Fruit fly (Drosophila melanogaster) whole organism, prepupa: ENCODE measurements around the gene CG10660.
A peak's percentile ranks its signal among the peaks of the same experiment; 100 is the strongest.

ENCODE experiments used
- Blimp-1 ChIP-seq: fragments of 200-800 bp; sonication (Bioruptor generic); optimal IDR thresholded peaks from 3 replicates; lab custom pipeline; 2017; ENCODE audit warnings: missing biosample characterization, missing genetic modification characterization, mild to moderate bottlenecking, moderate library complexity, missing genetic modification reagents
- CG10631 ChIP-seq: fragments of 200-800 bp; sonication (Bioruptor generic); optimal IDR thresholded peaks from 2 replicates; lab custom pipeline; 2016; ENCODE audit warnings: missing biosample characterization, missing genetic modification characterization
- CG10669 ChIP-seq: fragments of 200-800 bp; sonication (Bioruptor generic); optimal IDR thresholded peaks from 3 replicates; lab custom pipeline; 2018; ENCODE audit warnings: missing biosample characterization, mild to moderate bottlenecking, missing genetic modification characterization, moderate library complexity
- CG11294 ChIP-seq: fragments of 200-800 bp; sonication (Bioruptor generic); IDR thresholded peaks from 2 replicates; pipeline ENCODE4 v1.3.6; 2022; ENCODE audit warnings: missing biosample characterization, missing genetic modification characterization
- CG11762 ChIP-seq: fragments of 200-800 bp; sonication (Bioruptor generic); optimal IDR thresholded peaks from 3 replicates; lab custom pipeline; 2016; ENCODE audit warnings: missing biosample characterization, missing genetic modification characterization; ENCODE audit not compliant: insufficient read depth
- CG11902 ChIP-seq: fragments of 200-800 bp; sonication (Bioruptor generic); optimal IDR thresholded peaks from 3 replicates; lab custom pipeline; 2016; ENCODE audit warnings: missing biosample characterization, missing genetic modification characterization
- CG15336 ChIP-seq: fragments of 200-800 bp; sonication (Bioruptor generic); IDR thresholded peaks from 2 replicates; pipeline ENCODE4 v1.3.6; 2022; ENCODE audit warnings: missing biosample characterization, missing genetic modification characterization
- CG1621 ChIP-seq: fragments of 200-800 bp; sonication (Bioruptor generic); optimal IDR thresholded peaks from 3 replicates; lab custom pipeline; 2018; ENCODE audit warnings: missing biosample characterization, mild to moderate bottlenecking, missing genetic modification characterization
- CG16779 ChIP-seq: fragments of 200-800 bp; sonication (Bioruptor generic); optimal IDR thresholded peaks from 3 replicates; lab custom pipeline; 2017; ENCODE audit warnings: missing biosample characterization, mild to moderate bottlenecking, missing genetic modification characterization
- CG3032 ChIP-seq: fragments of 200-800 bp; optimal IDR thresholded peaks from 2 replicates; lab custom pipeline; 2019; ENCODE audit warnings: missing biosample characterization, mild to moderate bottlenecking, missing genetic modification characterization, moderate library complexity
- CG32006 ChIP-seq: fragments of 200-800 bp; sonication (Bioruptor generic); optimal IDR thresholded peaks from 3 replicates; lab custom pipeline; 2017; ENCODE audit warnings: missing biosample characterization, mild to moderate bottlenecking, missing genetic modification characterization
- CG34406 ChIP-seq: fragments of 200-800 bp; sonication (Bioruptor generic); optimal IDR thresholded peaks from 3 replicates; lab custom pipeline; 2016; ENCODE audit warnings: missing biosample characterization, missing genetic modification characterization
- CG3919 ChIP-seq: fragments of 200-800 bp; sonication (Bioruptor generic); optimal IDR thresholded peaks from 3 replicates; lab custom pipeline; 2016; ENCODE audit warnings: missing biosample characterization, missing genetic modification characterization
- CG4318 ChIP-seq: fragments of 200-800 bp; sonication (Bioruptor generic); optimal IDR thresholded peaks from 3 replicates; lab custom pipeline; 2017; ENCODE audit warnings: missing biosample characterization, mild to moderate bottlenecking, missing genetic modification characterization
- CG6276 ChIP-seq: fragments of 200-800 bp; sonication (Bioruptor generic); optimal IDR thresholded peaks from 2 replicates; lab custom pipeline; 2017; ENCODE audit warnings: missing biosample characterization, mild to moderate bottlenecking, missing genetic modification characterization
- CG6808 ChIP-seq: fragments of 200-800 bp; sonication (Bioruptor generic); optimal IDR thresholded peaks from 3 replicates; lab custom pipeline; 2017; ENCODE audit warnings: missing biosample characterization, missing genetic modification characterization, mild to moderate bottlenecking, moderate library complexity, missing genetic modification reagents
- CG6854 ChIP-seq: fragments of 200-800 bp; sonication (Bioruptor generic); optimal IDR thresholded peaks from 2 replicates; lab custom pipeline; 2017; ENCODE audit warnings: missing biosample characterization, mild to moderate bottlenecking, missing genetic modification characterization
- CG7368 ChIP-seq: fragments of 200-800 bp; sonication (Bioruptor generic); optimal IDR thresholded peaks from 3 replicates; lab custom pipeline; 2016; ENCODE audit warnings: missing biosample characterization, missing genetic modification characterization
- Eip75B ChIP-seq: fragments of 200-800 bp; sonication (Bioruptor generic); optimal IDR thresholded peaks from 3 replicates; lab custom pipeline; 2016; ENCODE audit warnings: missing biosample characterization, missing genetic modification characterization
- Eip78C ChIP-seq: fragments of 200-800 bp; sonication (Bioruptor generic); peaks from one replicate; lab custom pipeline; 2016; ENCODE audit warnings: missing biosample characterization, missing genetic modification characterization
- Eip93F ChIP-seq: fragments of 200-800 bp; sonication (Bioruptor generic); optimal IDR thresholded peaks from 2 replicates; lab custom pipeline; 2016; ENCODE audit warnings: missing biosample characterization, mild to moderate bottlenecking, missing genetic modification characterization
- Ets21C ChIP-seq: fragments of 200-800 bp; sonication (Bioruptor generic); optimal IDR thresholded peaks from 3 replicates; lab custom pipeline; 2016; ENCODE audit warnings: missing biosample characterization, missing genetic modification characterization
- Ets96B ChIP-seq: fragments of 200-800 bp; optimal IDR thresholded peaks from 2 replicates; lab custom pipeline; 2019; ENCODE audit warnings: missing biosample characterization, mild to moderate bottlenecking, missing genetic modification characterization, moderate library complexity
- Hr38 ChIP-seq: sonication (Bioruptor generic); optimal IDR thresholded peaks from 2 replicates; lab custom pipeline; 2016; ENCODE audit warnings: missing biosample characterization, missing genetic modification characterization
- Hr4 ChIP-seq: fragments of 200-800 bp; sonication (Bioruptor generic); optimal IDR thresholded peaks from 3 replicates; lab custom pipeline; 2016; ENCODE audit warnings: missing biosample characterization, missing genetic modification characterization
- Lpt ChIP-seq: fragments of 200-800 bp; sonication (Bioruptor generic); optimal IDR thresholded peaks from 3 replicates; lab custom pipeline; 2016; ENCODE audit warnings: missing biosample characterization, missing genetic modification characterization
- Met ChIP-seq: fragments of 200-800 bp; sonication (Bioruptor generic); optimal IDR thresholded peaks from 3 replicates; lab custom pipeline; 2016; ENCODE audit warnings: missing biosample characterization, missing genetic modification characterization
- Sox102F ChIP-seq: fragments of 200-800 bp; sonication (Bioruptor generic); optimal IDR thresholded peaks from 2 replicates; lab custom pipeline; 2016; ENCODE audit warnings: missing biosample characterization, mild to moderate bottlenecking, missing genetic modification characterization
- Sox14 ChIP-seq: fragments of 200-800 bp; sonication (Bioruptor generic); optimal IDR thresholded peaks from 3 replicates; lab custom pipeline; 2016; ENCODE audit warnings: missing biosample characterization, missing genetic modification characterization
- Sox15 ChIP-seq: fragments of 200-800 bp; sonication (Bioruptor generic); optimal IDR thresholded peaks from 3 replicates; lab custom pipeline; 2016; ENCODE audit warnings: missing biosample characterization, missing genetic modification characterization
- achi ChIP-seq: fragments of 200-800 bp; sonication (Bioruptor generic); optimal IDR thresholded peaks from 3 replicates; lab custom pipeline; 2016; ENCODE audit warnings: missing biosample characterization, missing genetic modification characterization
- acj6 ChIP-seq: fragments of 200-800 bp; sonication (Bioruptor generic); optimal IDR thresholded peaks from 3 replicates; lab custom pipeline; 2016; ENCODE audit warnings: missing biosample characterization, missing genetic modification characterization
- cyc ChIP-seq: fragments of 200-800 bp; sonication (Bioruptor generic); optimal IDR thresholded peaks from 3 replicates; lab custom pipeline; 2016; ENCODE audit warnings: missing biosample characterization, missing genetic modification characterization
- dsx ChIP-seq: fragments of 200-800 bp; optimal IDR thresholded peaks from 3 replicates; lab custom pipeline; 2019; ENCODE audit warnings: missing biosample characterization, mild to moderate bottlenecking, missing genetic modification characterization, moderate library complexity; ENCODE audit not compliant: poor library complexity, severe bottlenecking
- eg ChIP-seq: fragments of 200-800 bp; sonication (Bioruptor generic); IDR thresholded peaks from 3 replicates; pipeline ENCODE4 v1.3.6; 2022; ENCODE audit warnings: missing biosample characterization, missing genetic modification characterization
- esn ChIP-seq: fragments of 200-800 bp; sonication (Bioruptor generic); optimal IDR thresholded peaks from 2 replicates; lab custom pipeline; 2016; ENCODE audit warnings: missing biosample characterization, mild to moderate bottlenecking, missing genetic modification characterization, moderate library complexity
- fd59A ChIP-seq: fragments of 200-800 bp; sonication (Bioruptor generic); optimal IDR thresholded peaks from 2 replicates; lab custom pipeline; 2017; ENCODE audit warnings: missing biosample characterization, mild to moderate bottlenecking, missing genetic modification characterization, missing genetic modification reagents
- fd85E ChIP-seq: fragments of 200-800 bp; sonication (Bioruptor generic); optimal IDR thresholded peaks from 3 replicates; lab custom pipeline; 2016; ENCODE audit warnings: missing biosample characterization, missing genetic modification characterization
- fkh ChIP-seq: fragments of 200-800 bp; sonication (Bioruptor generic); optimal IDR thresholded peaks from 3 replicates; lab custom pipeline; 2017; ENCODE audit warnings: missing biosample characterization, mild to moderate bottlenecking, missing genetic modification characterization, moderate library complexity
- lz ChIP-seq: fragments of 200-800 bp; sonication (Bioruptor generic); optimal IDR thresholded peaks from 3 replicates; lab custom pipeline; 2016; ENCODE audit warnings: missing biosample characterization, missing genetic modification characterization
- salr ChIP-seq, 2 experiments: fragments of 200-800 bp; sonication (Bioruptor generic); optimal IDR thresholded peaks; 3 replicates each; lab custom pipeline; 2016 to 2018; ENCODE audit warnings: missing biosample characterization in 2 of 2, missing genetic modification characterization in 2 of 2, mild to moderate bottlenecking in 1 of 2
- spab ChIP-seq: fragments of 200-800 bp; sonication (Bioruptor generic); optimal IDR thresholded peaks from 2 replicates; lab custom pipeline; 2017; ENCODE audit warnings: missing biosample characterization, mild to moderate bottlenecking, missing genetic modification characterization, missing genetic modification reagents
- ss ChIP-seq, 2 experiments: fragments of 200-800 bp; sonication (Bioruptor generic); optimal IDR thresholded peaks; 2 replicates in 1 of 2; 3 replicates in 1 of 2; lab custom pipeline; 2017 to 2018; ENCODE audit warnings: mild to moderate bottlenecking in 2 of 2, missing biosample characterization in 2 of 2, missing genetic modification characterization in 2 of 2, moderate library complexity in 1 of 2
- svp ChIP-seq: fragments of 200-800 bp; sonication (Bioruptor generic); peaks from one replicate; lab custom pipeline; 2016; ENCODE audit warnings: missing biosample characterization, missing genetic modification characterization
- topi ChIP-seq: fragments of 200-800 bp; sonication (Bioruptor generic); optimal IDR thresholded peaks from 3 replicates; lab custom pipeline; 2016; ENCODE audit warnings: missing biosample characterization, missing genetic modification characterization
- vri ChIP-seq: fragments of 200-800 bp; sonication (Bioruptor generic); optimal IDR thresholded peaks from 3 replicates; lab custom pipeline; 2016; ENCODE audit warnings: missing biosample characterization, mild to moderate bottlenecking, missing genetic modification characterization

CG10660 gene

DNA sequence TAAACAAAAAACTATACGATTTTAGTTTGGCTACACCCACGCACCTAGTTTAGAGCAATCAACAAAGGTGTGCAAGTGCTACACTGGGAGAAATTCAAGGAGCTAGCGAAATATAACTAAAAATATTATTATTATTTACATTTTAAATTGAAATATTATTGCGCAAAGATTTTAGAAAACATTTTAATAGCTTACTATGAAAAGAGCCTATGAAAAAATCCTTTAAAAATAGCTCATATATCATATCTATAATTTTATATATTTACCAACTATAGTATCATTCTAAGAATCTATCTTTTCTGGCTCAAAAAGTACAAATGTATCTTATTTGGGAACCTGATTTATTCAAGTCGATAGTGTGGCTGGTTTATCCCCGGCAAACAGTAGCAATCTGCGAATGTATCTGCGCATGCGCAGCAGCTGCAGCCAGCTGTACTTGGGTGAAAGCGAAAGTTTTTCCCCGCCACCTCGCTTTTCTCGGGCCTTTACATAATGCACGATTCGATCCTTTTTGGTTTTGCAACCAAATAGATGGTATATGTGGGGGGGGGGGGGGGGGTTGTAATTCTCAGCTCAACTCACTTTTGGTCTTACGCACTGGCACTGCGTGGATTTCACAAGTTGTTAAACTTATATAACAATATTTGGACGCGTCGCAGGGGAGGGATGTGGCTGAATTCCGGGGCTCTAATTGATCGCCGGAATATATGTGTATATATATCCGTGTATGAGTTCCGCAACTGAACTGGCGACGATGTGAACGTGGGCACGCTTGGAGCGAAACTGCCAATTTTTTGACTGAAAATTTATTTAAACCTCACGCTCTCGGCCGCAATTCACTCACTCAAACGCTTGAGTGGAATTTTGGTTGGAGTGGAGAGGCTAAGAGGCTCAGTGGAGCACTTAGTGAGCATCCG is 6.2 kb upstream of the CG10660 start, which contains the start of gene CG10657 (continued):
- TF ChIP-seq Sox102F (GFP tag; lab: Kevin White, UChicago) (no peak), CG15336 (GFP tag; lab: Robert Waterston, UW) (peak; percentile 58; the same call in 1 of the 2 replicates), CG11902 (GFP tag; lab: Kevin White, UChicago) (no peak), CG11294 (GFP tag; lab: Robert Waterston, UW) (no peak), fkh (GFP tag; lab: Kevin White, UChicago) (no peak), CG6854 (GFP tag; lab: Kevin White, UChicago) (no peak), CG3919 (GFP tag; lab: Kevin White, UChicago) (no peak), CG32006 (peak; percentile 70), acj6 (GFP tag; lab: Kevin White, UChicago) (no peak), Met (GFP tag; lab: Kevin White, UChicago) (no peak)

DNA sequence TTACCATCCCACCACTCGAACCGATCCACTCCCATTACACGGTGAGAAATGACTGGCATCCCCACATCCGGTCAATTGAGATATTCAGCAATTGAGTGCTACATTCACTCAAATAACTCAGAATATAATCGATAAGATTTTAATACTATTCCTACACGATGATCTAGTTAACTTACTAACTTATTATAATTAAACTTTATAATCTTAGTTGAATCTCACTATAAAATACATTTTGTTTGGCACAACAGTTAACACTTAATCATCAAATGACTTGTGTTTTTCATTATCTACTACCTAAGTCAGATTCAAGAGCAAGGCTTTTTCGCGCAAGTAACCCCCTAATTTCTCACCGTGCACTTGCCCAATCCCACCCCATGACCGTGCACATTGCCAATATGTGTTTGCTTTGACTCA is 4.8 kb upstream of the CG10660 start:
- peak; percentile 88 for TF ChIP-seq Eip75B
- peak; percentile 87 for TF ChIP-seq Blimp-1 (GFP tag; lab: Kevin White, UChicago)
- peak; percentile 86 for TF ChIP-seq Lpt (GFP tag; lab: Kevin White, UChicago)
- TF ChIP-seq Hr38 (GFP tag; lab: Kevin White, UChicago), result no peak
- TF ChIP-seq CG15336 (GFP tag; lab: Robert Waterston, UW), result peak; percentile 87
- peak; percentile 84 for TF ChIP-seq CG34406
- TF ChIP-seq dsx, result peak; percentile 80
- TF ChIP-seq esn, result peak; percentile 95
- TF ChIP-seq Sox15 (GFP tag; lab: Kevin White, UChicago), result peak; percentile 78
- peak; percentile 88 for TF ChIP-seq cyc (GFP tag; lab: Kevin White, UChicago)
- TF ChIP-seq Ets21C (GFP tag; lab: Kevin White, UChicago), result peak; percentile 83
- peak; percentile 33 for TF ChIP-seq fd85E (GFP tag; lab: Kevin White, UChicago)
- TF ChIP-seq Eip78C (GFP tag; lab: Kevin White, UChicago), result peak; percentile 98
- peak; percentile 84 for TF ChIP-seq vri (GFP tag; lab: Kevin White, UChicago)
- TF ChIP-seq CG32006, result peak; percentile 95
- peak; percentile 59 for TF ChIP-seq CG11294 (GFP tag; lab: Robert Waterston, UW)
- peak; percentile 83 for TF ChIP-seq CG11762 (GFP tag; lab: Kevin White, UChicago)
- TF ChIP-seq Ets96B (tag; lab: Kevin White, UChicago), result peak; percentile 80
- peak; percentile 92 for TF ChIP-seq CG6276 (GFP tag; lab: Kevin White, UChicago)
- peak; percentile 82 for TF ChIP-seq CG10631
- peak; percentile 87 for TF ChIP-seq CG4318
- peak; percentile 72 for TF ChIP-seq CG16779 (tag; lab: Kevin White, UChicago)
- TF ChIP-seq topi (GFP tag; lab: Kevin White, UChicago), result peak; percentile 91
- TF ChIP-seq lz (GFP tag; lab: Kevin White, UChicago), result peak; percentile 91
- TF ChIP-seq spab (GFP tag; lab: Kevin White, UChicago), result peak; percentile 83
- TF ChIP-seq CG1621, result peak; percentile 60
- peak; percentile 20 to 90 for TF ChIP-seq salr (GFP tag; optimal IDR thresholded peaks at IDR 0.05; lab: Kevin White, UChicago)
- TF ChIP-seq Sox14 (GFP tag; lab: Kevin White, UChicago), result peak; percentile 91
- peak; percentile 81 for TF ChIP-seq CG10669
- TF ChIP-seq Hr4 (GFP tag; lab: Kevin White, UChicago), result peak; percentile 91
- peak; percentile 97 for TF ChIP-seq svp (GFP tag; lab: Kevin White, UChicago)
- peak; percentile 74 for TF ChIP-seq eg (GFP tag; lab: Robert Waterston, UW)
- peak; percentile 87 for TF ChIP-seq fd59A
- TF ChIP-seq CG7368, result peak; percentile 75
- peak; percentile 74 for TF ChIP-seq Eip93F (GFP tag; lab: Kevin White, UChicago)
- peak; percentile 81 for TF ChIP-seq CG6854 (GFP tag; lab: Kevin White, UChicago)
- TF ChIP-seq CG3032 (tag; lab: Kevin White, UChicago), result peak; percentile 86
- peak; percentile 78 for TF ChIP-seq CG11902 (GFP tag; lab: Kevin White, UChicago)
- TF ChIP-seq CG6808 (GFP tag; lab: Kevin White, UChicago), result peak; percentile 92
- TF ChIP-seq achi (GFP tag; lab: Kevin White, UChicago), result peak; percentile 88
- TF ChIP-seq CG3919 (GFP tag; lab: Kevin White, UChicago), result peak; percentile 89
- peak; percentile 84 to 87 for TF ChIP-seq ss (GFP tag; optimal IDR thresholded peaks at IDR 0.05; lab: Kevin White, UChicago)
